Worm (Caenorhabditis elegans) whole organism, young adult: Measurements from ENCODE around the gene F15H10.10.

Experiments used
- F22D6.2 ChIP-seq: sonication (generic microtip); optimal IDR thresholded peaks from 2 replicates; lab custom pipeline; 2016; ENCODE audit warnings: mild to moderate bottlenecking, missing genetic modification characterization, missing compliant biosample characterization
- F33H1.4 ChIP-seq: fragments of 200-800 bp; sonication (Bioruptor generic); IDR thresholded peaks from 2 replicates; pipeline ENCODE4 v1.3.6; 2022; ENCODE audit warnings: missing genetic modification reagents, missing genetic modification characterization, missing compliant biosample characterization
- T26A5.8 ChIP-seq: sonication (generic microtip); optimal IDR thresholded peaks from 2 replicates; lab custom pipeline; 2016; ENCODE audit warnings: missing genetic modification characterization, missing compliant biosample characterization
- Y53F4B.3 ChIP-seq: fragments of 200-800 bp; sonication (Bioruptor generic); IDR thresholded peaks from 2 replicates; pipeline ENCODE4 v1.3.6; 2022; ENCODE audit warnings: missing genetic modification reagents, missing genetic modification characterization, missing compliant biosample characterization
- Y53G8AR.9 ChIP-seq: fragments of 200-800 bp; sonication (Bioruptor generic); conservative IDR thresholded peaks from 2 replicates; pipeline ENCODE4 v1.3.6; 2022; ENCODE audit warnings: missing genetic modification reagents, missing genetic modification characterization, missing compliant biosample characterization
- ZK185.1 ChIP-seq: sonication (generic microtip); optimal IDR thresholded peaks from 2 replicates; lab custom pipeline; 2016; ENCODE audit warnings: mild to moderate bottlenecking, missing genetic modification characterization, missing compliant biosample characterization; ENCODE audit not compliant: poor library complexity, severe bottlenecking
- attf-5 ChIP-seq: fragments of 200-800 bp; sonication (Bioruptor generic); optimal IDR thresholded peaks from 2 replicates; lab custom pipeline; 2018; ENCODE audit warnings: mild to moderate bottlenecking, missing genetic modification characterization, missing compliant biosample characterization
- cebp-1 ChIP-seq, 2 experiments: fragments of 200-800 bp in 1 of 2; sonication (Bioruptor generic) in 1 of 2; sonication (generic microtip) in 1 of 2; IDR thresholded peaks in 1 of 2; optimal IDR thresholded peaks in 1 of 2; 2 replicates each; pipeline versions ENCODE4 v1.3.6 to Lab custom; 2017 to 2022; ENCODE audit warnings: missing compliant biosample characterization in 2 of 2, missing genetic modification characterization in 2 of 2, mild to moderate bottlenecking in 1 of 2, missing genetic modification reagents in 1 of 2, moderate library complexity in 1 of 2
- ceh-100 ChIP-seq: fragments of 200-800 bp; sonication (Bioruptor generic); IDR thresholded peaks from 2 replicates; pipeline ENCODE4 v1.3.6; 2022; ENCODE audit warnings: missing genetic modification reagents, missing genetic modification characterization, missing compliant biosample characterization
- ceh-58 ChIP-seq: fragments of 200-800 bp; sonication (Bioruptor generic); IDR thresholded peaks from 2 replicates; pipeline ENCODE4 v1.3.6; 2022; ENCODE audit warnings: missing genetic modification characterization, missing compliant biosample characterization
- die-1 ChIP-seq: sonication (generic microtip); optimal IDR thresholded peaks from 2 replicates; lab custom pipeline; 2016; ENCODE audit warnings: missing genotype, mild to moderate bottlenecking, missing genetic modification characterization, missing compliant biosample characterization
- dox-1 ChIP-seq: fragments of 200-800 bp; sonication (Bioruptor generic); IDR thresholded peaks from 2 replicates; pipeline ENCODE4 v1.3.6; 2022; ENCODE audit warnings: missing genetic modification reagents, missing genetic modification characterization, missing compliant biosample characterization
- egrh-3 ChIP-seq: fragments of 200-800 bp; sonication (Bioruptor generic); IDR thresholded peaks from 2 replicates; pipeline ENCODE4 v1.3.6; 2022; ENCODE audit warnings: missing genetic modification reagents, missing genetic modification characterization, missing compliant biosample characterization
- hmg-1.2 ChIP-seq: fragments of 200-800 bp; sonication (Bioruptor generic); IDR thresholded peaks from 2 replicates; pipeline ENCODE4 v1.3.6; 2022; ENCODE audit warnings: missing genetic modification reagents, missing genetic modification characterization, missing compliant biosample characterization
- let-607 ChIP-seq, 2 experiments: fragments of 200-800 bp in 1 of 2; sonication (Bioruptor generic) in 1 of 2; sonication (generic microtip) in 1 of 2; optimal IDR thresholded peaks; 2 replicates each; lab custom pipeline; 2016 to 2018; ENCODE audit warnings: mild to moderate bottlenecking in 2 of 2, missing compliant biosample characterization in 2 of 2, missing genetic modification characterization in 2 of 2, moderate library complexity in 2 of 2, missing genotype in 1 of 2
- lsl-1 ChIP-seq: fragments of 200-800 bp; sonication (Bioruptor generic); optimal IDR thresholded peaks from 2 replicates; lab custom pipeline; 2018; ENCODE audit warnings: mild to moderate bottlenecking, missing genetic modification characterization, moderate library complexity, missing compliant biosample characterization
- madf-3 ChIP-seq: fragments of 200-800 bp; sonication (Bioruptor generic); IDR thresholded peaks from 2 replicates; pipeline ENCODE4 v1.3.6; 2022; ENCODE audit warnings: missing genetic modification reagents, missing genetic modification characterization, missing compliant biosample characterization
- nfya-2 ChIP-seq: fragments of 200-800 bp; sonication (Bioruptor generic); IDR thresholded peaks from 2 replicates; pipeline ENCODE4 v1.3.6; 2022; ENCODE audit warnings: missing genetic modification reagents, missing genetic modification characterization, missing compliant biosample characterization
- nhr-80 ChIP-seq: sonication (generic microtip); optimal IDR thresholded peaks from 2 replicates; lab custom pipeline; 2016; ENCODE audit warnings: missing genetic modification characterization, missing compliant biosample characterization
- unc-130 ChIP-seq: sonication (generic microtip); optimal IDR thresholded peaks from 2 replicates; lab custom pipeline; 2016; ENCODE audit warnings: missing genetic modification reagents, missing genetic modification characterization, missing compliant biosample characterization
- ztf-18 ChIP-seq: sonication (generic microtip); optimal IDR thresholded peaks from 2 replicates; lab custom pipeline; 2016; ENCODE audit warnings: missing genotype, mild to moderate bottlenecking, missing genetic modification characterization, missing compliant biosample characterization
- ztf-25 ChIP-seq: fragments of 200-800 bp; sonication (Bioruptor generic); IDR thresholded peaks from 2 replicates; pipeline ENCODE4 v1.3.6; 2022; ENCODE audit warnings: missing genetic modification reagents, missing genetic modification characterization, missing compliant biosample characterization
- ztf-6 ChIP-seq: fragments of 200-800 bp; sonication (Bioruptor generic); IDR thresholded peaks from 2 replicates; pipeline ENCODE4 v1.3.6; 2022; ENCODE audit warnings: missing genetic modification reagents, missing genetic modification characterization, missing compliant biosample characterization

Gene F15H10.10

ce11 chrV:10449947-10450346 lies 33.1 kb upstream of the F15H10.10 start:
- TF ChIP-seq egrh-3 (GFP tag; lab: Robert Waterston, UW) (peak; percentile 84; the same call in 1 of the 2 replicates), madf-3 (GFP tag; lab: Robert Waterston, UW) (0 out of 2 replicates have a peak, but pooled peaks have one; percentile 54), Y53F4B.3 (GFP tag; lab: Robert Waterston, UW) (peak; percentile 60; the same call in 1 of the 2 replicates)
- TF ChIP-seq, all 124 proteins: peak for 3; not testable (repeated sequence) for 121

ce11 chrV:10449302-10449701 lies 32.5 kb upstream of the F15H10.10 start:
- TF ChIP-seq Y53F4B.3 (GFP tag; lab: Robert Waterston, UW): peak; percentile 95; the same call in 1 of the 2 replicates
- peak; percentile 89 for TF ChIP-seq egrh-3 (GFP tag; lab: Robert Waterston, UW)
- peak; percentile 46; the same call in 1 of the 2 replicates for TF ChIP-seq madf-3 (GFP tag; lab: Robert Waterston, UW)
- TF ChIP-seq Y53G8AR.9 (GFP tag; lab: Robert Waterston, UW): 0 out of 2 replicates have a peak, but pooled peaks have one; percentile 16
- peak; percentile 71; the same call in 1 of the 2 replicates for TF ChIP-seq ztf-6 (GFP tag; lab: Robert Waterston, UW)
- TF ChIP-seq ceh-58: peak; percentile 90; the same call in 1 of the 2 replicates

- TF ChIP-seq dox-1 (GFP tag; lab: Robert Waterston, UW) (0 out of 2 replicates have a peak, but pooled peaks have one; percentile 39), ztf-18 (tag; lab: Kevin White, UChicago) (no peak), attf-5 (peak; percentile 66), cebp-1 (GFP tag; IDR thresholded peaks at IDR 0.05; lab: Robert Waterston, UW) (no peak), cebp-1 (tag; optimal IDR thresholded peaks at IDR 0.05; lab: Kevin White, UChicago) (peak; percentile 41), unc-130 (GFP tag; lab: Kevin White, UChicago) (peak; percentile 22), hmg-1.2 (GFP tag; lab: Robert Waterston, UW) (peak; percentile 97)
- TF ChIP-seq, all 124 proteins: peak for 5
These were observed 24.6 kb upstream of the F15H10.10 start, which contains the start of gene pap-1 for ce11 chrV:10441135-10442024. TSS of gene pap-1 (plus strand) at chrV:10441974.

ce11 chrV:10440723-10441122 lies 23.9 kb upstream of the F15H10.10 start, which contains the start of gene snf-10:
TSS of gene snf-10 (minus strand) at chrV:10440823.
- TF ChIP-seq ztf-25 (GFP tag; lab: Robert Waterston, UW) (no peak), ZK185.1 (tag; lab: Kevin White, UChicago) (no peak), die-1 (no peak), lsl-1 (GFP tag; lab: Kevin White, UChicago) (no peak), ceh-100 (GFP tag; lab: Robert Waterston, UW) (no peak), T26A5.8 (tag; lab: Kevin White, UChicago) (no peak)
- TF ChIP-seq, all 124 proteins: peak for 0

ce11 chrV:10436612-10437011 lies 19.8 kb upstream of the F15H10.10 start, which contains the start of gene set-22:
TSS of gene set-22 (plus strand) at chrV:10436912.
- TF ChIP-seq lsl-1 (GFP tag; lab: Kevin White, UChicago) (peak; percentile 81), F22D6.2 (tag; lab: Kevin White, UChicago) (no peak), F33H1.4 (GFP tag; lab: Robert Waterston, UW) (peak; percentile 18; the same call in 1 of the 2 replicates)

- TF ChIP-seq let-607 (tag; optimal IDR thresholded peaks at IDR 0.05; lab: Kevin White, UChicago) (peak in 1 of 2 experiments; percentile 35), nhr-80 (tag; lab: Kevin White, UChicago) (peak; percentile 44), nfya-2 (no peak)
These were observed 18.4 kb upstream of the F15H10.10 start for ce11 chrV:10435198-10435597.
